Fruit fly (Drosophila melanogaster) whole organism, adult: Measurements from ENCODE around the gene CG13926.

Experiments
- CG11617 ChIP-seq: fragments of 200-800 bp; sonication (Bioruptor generic); optimal IDR thresholded peaks from 2 replicates; lab custom pipeline; 2017; ENCODE audit warnings: mild to moderate bottlenecking, missing biosample characterization, missing genetic modification reagents, missing genetic modification characterization
- CG12768 ChIP-seq: fragments of 200-800 bp; sonication (Bioruptor generic); optimal IDR thresholded peaks from 2 replicates; lab custom pipeline; 2017; ENCODE audit warnings: missing biosample characterization, missing genetic modification characterization, mild to moderate bottlenecking, moderate library complexity, missing genetic modification reagents
- CG14711 ChIP-seq: fragments of 200-800 bp; sonication (Bioruptor generic); optimal IDR thresholded peaks from 2 replicates; lab custom pipeline; 2018; ENCODE audit warnings: missing biosample characterization, mild to moderate bottlenecking, missing genetic modification characterization, moderate library complexity
- CG1620 ChIP-seq: fragments of 200-800 bp; sonication (Bioruptor generic); optimal IDR thresholded peaks from 2 replicates; lab custom pipeline; 2016; ENCODE audit warnings: missing biosample characterization, missing genetic modification characterization
- CG33017 ChIP-seq: fragments of 200-800 bp; sonication (Bioruptor generic); optimal IDR thresholded peaks from 2 replicates; lab custom pipeline; 2018; ENCODE audit warnings: missing biosample characterization, mild to moderate bottlenecking, missing genetic modification characterization, moderate library complexity
- CG5204 ChIP-seq: fragments of 200-800 bp; sonication (Bioruptor generic); optimal IDR thresholded peaks from 2 replicates; lab custom pipeline; 2016; ENCODE audit warnings: missing biosample characterization, missing genetic modification characterization
- CG7045 ChIP-seq: fragments of 200-800 bp; sonication (Bioruptor generic); optimal IDR thresholded peaks from 2 replicates; lab custom pipeline; 2017; ENCODE audit warnings: missing biosample characterization, mild to moderate bottlenecking, missing genetic modification characterization
- CG7101 ChIP-seq: fragments of 200-800 bp; sonication (Bioruptor generic); optimal IDR thresholded peaks from 2 replicates; lab custom pipeline; 2018; ENCODE audit warnings: missing biosample characterization, mild to moderate bottlenecking, missing genetic modification characterization, moderate library complexity
- Clk ChIP-seq: fragments of 200-800 bp; sonication (Bioruptor generic); optimal IDR thresholded peaks from 2 replicates; lab custom pipeline; 2017; ENCODE audit warnings: missing biosample characterization, missing genetic modification characterization
- Crg-1 ChIP-seq: fragments of 200-800 bp; sonication (Bioruptor generic); optimal IDR thresholded peaks from 2 replicates; lab custom pipeline; 2016; ENCODE audit warnings: missing biosample characterization, missing genetic modification characterization
- Hr96 ChIP-seq: fragments of 200-800 bp; sonication (Bioruptor generic); optimal IDR thresholded peaks from 2 replicates; lab custom pipeline; 2016; ENCODE audit warnings: missing biosample characterization, missing genetic modification characterization
- Mnt ChIP-seq: fragments of 200-800 bp; sonication (Bioruptor generic); optimal IDR thresholded peaks from 2 replicates; lab custom pipeline; 2016; ENCODE audit warnings: missing biosample characterization, mild to moderate bottlenecking, missing genetic modification characterization
- bab1 ChIP-seq: fragments of 200-800 bp; sonication (Bioruptor generic); optimal IDR thresholded peaks from 3 replicates; lab custom pipeline; 2019; ENCODE audit warnings: missing biosample characterization, mild to moderate bottlenecking, missing genetic modification characterization, moderate library complexity
- cic ChIP-seq: fragments of 200-800 bp; sonication (Bioruptor generic); optimal IDR thresholded peaks from 2 replicates; lab custom pipeline; 2017; ENCODE audit warnings: missing biosample characterization, mild to moderate bottlenecking, missing genetic modification characterization, moderate library complexity
- cnc ChIP-seq, 2 experiments: fragments of >200 bp; optimal IDR thresholded peaks; 2 replicates each; lab custom pipeline; 2017
- kay ChIP-seq: fragments of 200-800 bp; sonication (Bioruptor generic); peaks from one replicate; lab custom pipeline; 2016; ENCODE audit warnings: missing biosample characterization, missing genetic modification characterization, borderline replicate concordance
- ovo ChIP-seq: fragments of 200-800 bp; sonication (Bioruptor generic); optimal IDR thresholded peaks from 2 replicates; lab custom pipeline; 2016; ENCODE audit warnings: missing biosample characterization, missing genetic modification characterization
- pad ChIP-seq: fragments of 200-800 bp; sonication (Bioruptor generic); optimal IDR thresholded peaks from 3 replicates; lab custom pipeline; 2017; ENCODE audit warnings: missing biosample characterization, missing genetic modification characterization, mild to moderate bottlenecking, moderate library complexity, missing genetic modification reagents
- tj ChIP-seq: fragments of 200-800 bp; sonication (Bioruptor generic); optimal IDR thresholded peaks from 3 replicates; lab custom pipeline; 2017; ENCODE audit warnings: missing biosample characterization, mild to moderate bottlenecking, missing genetic modification characterization, moderate library complexity
- toe ChIP-seq: fragments of 200-800 bp; sonication (Bioruptor generic); optimal IDR thresholded peaks from 2 replicates; lab custom pipeline; 2016; ENCODE audit warnings: missing biosample characterization, missing genetic modification characterization

Gene CG13926

DNA sequence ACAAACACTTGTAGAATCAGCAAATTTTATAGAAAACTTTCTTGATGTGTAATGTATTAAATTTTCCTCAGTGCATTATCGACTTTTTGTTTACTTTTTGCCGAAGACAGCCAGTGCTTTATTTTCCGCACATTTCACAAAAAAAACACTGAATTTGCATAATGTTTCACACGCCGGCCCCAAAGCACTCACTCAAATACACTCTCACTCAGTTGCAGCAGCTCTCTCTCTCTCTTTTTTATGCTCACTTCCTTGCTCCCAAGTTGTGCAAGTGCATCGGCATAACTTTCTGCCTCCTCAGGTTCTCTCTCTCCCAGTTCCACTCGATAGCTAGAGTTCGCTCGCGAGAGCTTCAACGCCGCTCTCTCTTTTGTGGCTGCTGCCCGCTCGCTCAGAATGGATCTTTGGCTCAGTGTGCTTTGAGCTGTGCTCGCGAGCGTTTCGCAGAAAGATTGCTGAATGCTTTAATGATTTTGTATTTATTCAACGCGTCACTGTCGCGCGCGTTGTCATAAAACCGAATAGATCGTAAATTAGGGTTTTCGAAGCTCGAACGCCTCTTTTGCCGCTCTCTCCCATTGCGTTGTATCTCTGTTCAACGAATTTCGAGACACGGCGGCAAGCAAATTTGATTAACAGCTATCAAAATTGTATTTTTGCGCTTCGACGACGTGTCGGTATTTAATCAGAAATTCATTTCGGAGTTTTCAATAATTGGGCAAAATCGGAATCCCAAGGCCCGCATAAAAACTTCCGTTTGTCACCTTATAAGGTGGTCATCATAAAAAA is 31.5 kb downstream of the CG13926 start:
- TF ChIP-seq pad (GFP tag; lab: Kevin White, UChicago) (no peak), cnc (optimal IDR thresholded peaks at IDR 0.05; lab: Kevin White, UChicago) (no peak), CG7101 (no peak), CG7045 (GFP tag; lab: Kevin White, UChicago) (peak; percentile 26), Clk (GFP tag; lab: Kevin White, UChicago) (no peak), bab1 (GFP tag; lab: Kevin White, UChicago) (peak; percentile 73), toe (GFP tag; lab: Kevin White, UChicago) (no peak), tj (GFP tag; lab: Kevin White, UChicago) (peak; percentile 80), Crg-1 (GFP tag; lab: Kevin White, UChicago) (peak; percentile 13), CG5204 (GFP tag; lab: Kevin White, UChicago) (no peak), kay (GFP tag; lab: Kevin White, UChicago) (no peak), CG12768 (GFP tag; lab: Kevin White, UChicago) (peak; percentile 65), CG11617 (GFP tag; lab: Kevin White, UChicago) (peak; percentile 10), cic (GFP tag; lab: Kevin White, UChicago) (peak; percentile 75), CG14711 (tag; lab: Kevin White, UChicago) (peak; percentile 16), ovo (GFP tag; lab: Kevin White, UChicago) (peak; percentile 53), CG33017 (peak; percentile 60), Hr96 (GFP tag; lab: Kevin White, UChicago) (peak; percentile 45), Mnt (peak; percentile 68), CG1620 (GFP tag; lab: Kevin White, UChicago) (no peak)

DNA sequence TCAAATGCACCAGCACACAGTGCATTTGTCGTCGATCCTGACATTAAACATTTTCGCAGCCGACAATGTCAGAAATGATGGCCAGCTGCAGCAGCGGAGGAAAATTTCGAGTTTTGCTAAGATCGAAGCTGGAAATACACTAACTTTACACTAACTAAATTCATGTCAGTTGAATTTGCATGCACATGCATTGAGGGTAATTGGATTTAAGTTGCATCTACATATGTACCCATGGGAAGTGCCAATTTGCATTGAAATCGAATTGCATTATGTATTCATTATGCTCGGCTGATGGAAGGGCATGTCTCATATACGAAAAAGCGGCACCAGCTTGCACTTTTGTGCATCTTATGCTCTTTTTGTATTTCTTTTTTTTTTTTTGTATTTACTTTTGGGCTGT is 33.2 kb downstream of the CG13926 start:
- TF ChIP-seq CG14711 (tag; lab: Kevin White, UChicago) (peak; percentile 64), CG5204 (GFP tag; lab: Kevin White, UChicago) (no peak), tj (GFP tag; lab: Kevin White, UChicago) (peak; percentile 74), Hr96 (GFP tag; lab: Kevin White, UChicago) (peak; percentile 48), CG33017 (no peak), CG7045 (GFP tag; lab: Kevin White, UChicago) (no peak), Mnt (no peak), kay (GFP tag; lab: Kevin White, UChicago) (no peak), toe (GFP tag; lab: Kevin White, UChicago) (no peak), cnc (optimal IDR thresholded peaks at IDR 0.05; lab: Kevin White, UChicago) (no peak), ovo (GFP tag; lab: Kevin White, UChicago) (no peak), bab1 (GFP tag; lab: Kevin White, UChicago) (peak; percentile 93), CG12768 (GFP tag; lab: Kevin White, UChicago) (no peak), Crg-1 (GFP tag; lab: Kevin White, UChicago) (no peak), CG1620 (GFP tag; lab: Kevin White, UChicago) (no peak), pad (GFP tag; lab: Kevin White, UChicago) (peak; percentile 36), CG11617 (GFP tag; lab: Kevin White, UChicago) (no peak), CG7101 (peak; percentile 11), Clk (GFP tag; lab: Kevin White, UChicago) (no peak), cic (GFP tag; lab: Kevin White, UChicago) (no peak)

DNA sequence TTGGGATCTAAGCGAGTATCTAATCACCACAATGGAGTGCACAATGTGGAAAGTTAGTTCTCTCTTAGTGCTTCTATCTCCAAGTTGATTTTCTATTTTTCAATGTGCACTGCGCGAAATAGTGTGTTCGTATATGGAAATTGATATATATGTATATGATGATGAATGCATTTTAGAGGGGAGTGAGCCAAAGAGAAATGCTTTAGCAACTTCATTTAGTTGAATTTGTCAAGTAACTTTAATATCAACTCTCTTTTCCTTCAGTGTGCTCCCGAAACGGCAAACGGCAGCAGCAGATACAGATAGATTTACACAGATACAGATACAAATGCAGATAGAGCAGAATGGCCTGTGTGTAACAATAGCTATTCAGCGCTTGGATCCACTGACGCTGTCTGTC is 34.0 kb downstream of the CG13926 start:
- TF ChIP-seq cic (GFP tag; lab: Kevin White, UChicago) = no peak
- peak; percentile 27 for TF ChIP-seq CG7101
- TF ChIP-seq kay (GFP tag; lab: Kevin White, UChicago) = no peak
- no peak for TF ChIP-seq CG12768 (GFP tag; lab: Kevin White, UChicago)
- TF ChIP-seq CG7045 (GFP tag; lab: Kevin White, UChicago) = no peak
- TF ChIP-seq CG14711 (tag; lab: Kevin White, UChicago) = no peak
- TF ChIP-seq ovo (GFP tag; lab: Kevin White, UChicago) = no peak
- no peak for TF ChIP-seq Crg-1 (GFP tag; lab: Kevin White, UChicago)
- TF ChIP-seq Hr96 (GFP tag; lab: Kevin White, UChicago) = no peak
- peak; percentile 35 for TF ChIP-seq CG33017
- no peak for TF ChIP-seq bab1 (GFP tag; lab: Kevin White, UChicago)
- TF ChIP-seq CG11617 (GFP tag; lab: Kevin White, UChicago) = peak; percentile 58
- TF ChIP-seq CG1620 (GFP tag; lab: Kevin White, UChicago) = peak; percentile 17
- TF ChIP-seq Mnt = no peak
- TF ChIP-seq cnc (optimal IDR thresholded peaks at IDR 0.05; lab: Kevin White, UChicago) = no peak
- peak; percentile 23 for TF ChIP-seq tj (GFP tag; lab: Kevin White, UChicago)
- TF ChIP-seq CG5204 (GFP tag; lab: Kevin White, UChicago) = no peak

DNA sequence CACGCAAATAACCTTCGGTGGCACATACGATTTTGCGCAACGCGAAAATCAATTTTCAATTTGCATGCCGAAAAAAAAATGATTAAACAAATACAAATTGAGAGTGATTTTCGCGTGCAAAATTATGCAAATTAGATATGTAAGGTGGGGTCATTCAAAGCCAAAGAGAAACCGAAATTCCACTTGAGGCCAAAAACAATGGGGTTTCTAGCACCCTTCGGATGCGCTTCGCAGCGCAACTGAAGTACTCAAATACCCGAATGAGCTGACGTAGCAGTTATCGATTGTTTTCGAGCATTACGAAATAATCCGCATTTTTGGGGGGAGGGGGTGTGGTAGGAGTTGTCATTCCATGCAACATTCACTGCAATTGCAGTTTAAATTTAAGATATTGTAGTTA is 37.1 kb downstream of the CG13926 start:
- TF ChIP-seq CG12768 (GFP tag; lab: Kevin White, UChicago) (no peak), Clk (GFP tag; lab: Kevin White, UChicago) (no peak), tj (GFP tag; lab: Kevin White, UChicago) (peak; percentile 63), Hr96 (GFP tag; lab: Kevin White, UChicago) (no peak), CG14711 (tag; lab: Kevin White, UChicago) (no peak), cic (GFP tag; lab: Kevin White, UChicago) (no peak), CG11617 (GFP tag; lab: Kevin White, UChicago) (no peak)

DNA sequence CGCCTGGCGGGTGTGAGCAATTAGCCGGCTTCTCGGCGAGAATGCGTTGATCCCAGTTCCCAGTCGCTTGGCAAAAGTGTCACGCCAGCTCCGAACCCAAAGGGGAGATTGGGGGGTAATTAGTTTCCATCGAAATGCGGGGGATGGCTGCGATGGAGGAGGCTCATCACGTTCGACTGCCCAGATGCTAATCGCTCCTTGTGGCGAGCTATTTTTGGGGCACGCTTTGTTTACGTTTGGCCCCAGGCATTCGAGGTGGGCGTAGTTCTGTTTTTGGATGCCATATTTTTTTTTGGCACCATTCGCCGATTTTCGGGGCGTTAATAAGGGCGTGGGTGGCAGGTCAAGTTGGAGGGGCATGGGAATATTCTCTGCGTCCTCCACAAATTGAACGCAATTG is 37.8 kb downstream of the CG13926 start:
- TF ChIP-seq kay (GFP tag; lab: Kevin White, UChicago) (peak; percentile 25), Clk (GFP tag; lab: Kevin White, UChicago) (no peak)
